Worm (Caenorhabditis elegans) whole organism, early embryonic: ENCODE measurements around the gene his-37.

Source experiments
- B0310.2 ChIP-seq: sonication (generic microtip); optimal IDR thresholded peaks from 2 replicates; lab custom pipeline; 2016; ENCODE audit warnings: mild to moderate bottlenecking, missing genetic modification characterization, missing compliant biosample characterization
- F13C5.2 ChIP-seq: sonication (generic microtip); optimal IDR thresholded peaks from 2 replicates; lab custom pipeline; 2017; ENCODE audit warnings: mild to moderate bottlenecking, missing genetic modification characterization, inconsistent platforms, missing compliant biosample characterization
- aly-1 ChIP-seq: sonication (generic microtip); optimal IDR thresholded peaks from 2 replicates; lab custom pipeline; 2016; ENCODE audit warnings: missing genetic modification characterization, missing compliant biosample characterization
- ama-1 ChIP-seq: fragments of 150-350 bp; optimal IDR thresholded peaks from 2 replicates; lab custom pipeline; 2014
- ceh-13 ChIP-seq: fragments of 200-800 bp; sonication (Bioruptor generic); optimal IDR thresholded peaks from 2 replicates; lab custom pipeline; 2018; ENCODE audit warnings: mild to moderate bottlenecking, missing genetic modification characterization, missing compliant biosample characterization
- ceh-36 ChIP-seq: sonication (generic microtip); optimal IDR thresholded peaks from 2 replicates; lab custom pipeline; 2016; ENCODE audit warnings: missing genetic modification characterization, inconsistent platforms, missing compliant biosample characterization
- ets-7 ChIP-seq: sonication (generic microtip); optimal IDR thresholded peaks from 2 replicates; lab custom pipeline; 2016; ENCODE audit warnings: missing genotype, missing genetic modification characterization, missing compliant biosample characterization
- flt-1 ChIP-seq: fragments of 200-800 bp; sonication (Bioruptor generic); IDR thresholded peaks from 2 replicates; pipeline ENCODE4 v1.3.6; 2022; ENCODE audit warnings: missing genetic modification characterization, missing compliant biosample characterization
- hmbx-1 ChIP-seq: sonication (generic microtip); optimal IDR thresholded peaks from 2 replicates; lab custom pipeline; 2016; ENCODE audit warnings: mild to moderate bottlenecking, missing genetic modification characterization, missing compliant biosample characterization
- hmg-4 ChIP-seq: fragments of 200-800 bp; sonication (Bioruptor generic); optimal IDR thresholded peaks from 2 replicates; lab custom pipeline; 2018; ENCODE audit warnings: mild to moderate bottlenecking, missing genetic modification characterization, missing compliant biosample characterization
- hnd-1 ChIP-seq: sonication (generic microtip); optimal IDR thresholded peaks from 2 replicates; lab custom pipeline; 2016; ENCODE audit warnings: missing genetic modification characterization, missing compliant biosample characterization
- pes-1 ChIP-seq: fragments of 200-800 bp; sonication (Bioruptor generic); IDR thresholded peaks from 2 replicates; pipeline ENCODE4 v1.3.6; 2022; ENCODE audit warnings: missing genetic modification reagents, missing genetic modification characterization, missing compliant biosample characterization
- scrt-1 ChIP-seq: fragments of 200-800 bp; sonication (Bioruptor generic); IDR thresholded peaks from 2 replicates; pipeline ENCODE4 v1.3.6; 2022; ENCODE audit warnings: missing genetic modification characterization, missing compliant biosample characterization
- sea-1 ChIP-seq: fragments of 200-800 bp; sonication (Bioruptor generic); conservative IDR thresholded peaks from 2 replicates; pipeline ENCODE4 v1.3.6; 2022; ENCODE audit warnings: missing genetic modification characterization, missing compliant biosample characterization
- tbx-11 ChIP-seq: fragments of 200-800 bp; sonication (Bioruptor generic); IDR thresholded peaks from 2 replicates; pipeline ENCODE4 v1.3.6; 2022; ENCODE audit warnings: missing genetic modification characterization, missing compliant biosample characterization
- tbx-37 ChIP-seq: fragments of 200-800 bp; sonication (Bioruptor generic); conservative IDR thresholded peaks from 2 replicates; pipeline ENCODE4 v1.3.6; 2022; ENCODE audit warnings: missing genetic modification reagents, missing genetic modification characterization, missing compliant biosample characterization
- tra-4 ChIP-seq: sonication (generic microtip); optimal IDR thresholded peaks from 2 replicates; lab custom pipeline; 2017; ENCODE audit warnings: missing genetic modification characterization, missing compliant biosample characterization

his-37 gene

DNA sequence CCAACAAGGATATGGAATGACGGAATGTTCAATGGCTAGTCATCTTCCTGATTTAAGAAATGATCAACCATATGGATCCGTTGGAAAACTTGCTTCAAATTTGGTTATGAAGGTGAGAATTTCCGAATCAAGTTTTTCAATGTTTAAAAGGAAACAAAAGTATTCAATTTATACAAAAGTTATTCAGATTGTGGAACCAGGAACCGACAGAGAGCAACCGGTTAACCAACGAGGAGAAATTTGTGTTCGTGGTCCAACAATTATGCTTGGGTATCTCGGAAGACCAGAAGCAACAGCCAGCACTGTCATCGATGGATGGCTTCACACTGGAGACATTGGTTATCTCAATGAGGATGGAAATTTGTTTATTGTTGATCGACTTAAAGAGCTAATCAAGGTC, 37.3 kb upstream of the his-37 start:
- TF ChIP-seq aly-1 (tag; lab: Kevin White, UChicago) (no peak), ets-7 (no peak), pes-1 (GFP tag; lab: Robert Waterston, UW) (no peak), tra-4 (no peak), ama-1 (no peak)

DNA sequence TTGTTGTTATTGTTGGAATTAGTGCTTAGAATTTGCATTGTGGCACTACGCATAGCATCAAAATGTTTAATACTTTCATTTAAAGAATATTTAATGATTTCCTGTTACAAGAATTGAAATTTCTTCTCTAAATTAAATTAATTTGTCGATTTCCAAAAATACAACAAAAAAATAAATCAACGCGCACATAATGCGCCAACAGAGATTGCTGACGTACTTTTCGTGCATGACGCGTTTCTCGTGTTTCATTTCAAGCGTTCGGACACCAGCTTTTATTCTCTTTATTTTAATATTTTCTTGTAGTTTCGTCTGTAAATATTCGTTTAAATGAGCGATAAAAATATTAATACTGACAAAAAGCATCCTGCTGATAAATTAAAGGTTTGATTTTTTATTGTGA, 33.3 kb upstream of the his-37 start, which contains the start of gene eif-2Bdelta:
Gene eif-2Bdelta (plus strand): TSS at position 235 of the 400 bp plus-strand sequence.
- TF ChIP-seq tra-4, result no peak
- no peak for TF ChIP-seq ceh-13 (GFP tag; lab: Kevin White, UChicago)
- TF ChIP-seq ama-1, result no peak
- TF ChIP-seq F13C5.2 (tag; lab: Kevin White, UChicago), result no peak
- TF ChIP-seq B0310.2, result no peak
- TF ChIP-seq hnd-1, result no peak
- no peak for TF ChIP-seq pes-1 (GFP tag; lab: Robert Waterston, UW)
- no peak for TF ChIP-seq sea-1 (GFP tag; lab: Robert Waterston, UW)
- TF ChIP-seq flt-1 (GFP tag; lab: Robert Waterston, UW), result no peak
- TF ChIP-seq ceh-36 (tag; lab: Kevin White, UChicago), result no peak
- no peak for TF ChIP-seq hmbx-1 (tag; lab: Kevin White, UChicago)
- no peak for TF ChIP-seq ets-7
- no peak for TF ChIP-seq aly-1 (tag; lab: Kevin White, UChicago)
- TF ChIP-seq tbx-11 (GFP tag; lab: Robert Waterston, UW), result no peak
- TF ChIP-seq tbx-37 (GFP tag; lab: Robert Waterston, UW), result no peak
- no peak for TF ChIP-seq scrt-1
- TF ChIP-seq hmg-4, result no peak

DNA sequence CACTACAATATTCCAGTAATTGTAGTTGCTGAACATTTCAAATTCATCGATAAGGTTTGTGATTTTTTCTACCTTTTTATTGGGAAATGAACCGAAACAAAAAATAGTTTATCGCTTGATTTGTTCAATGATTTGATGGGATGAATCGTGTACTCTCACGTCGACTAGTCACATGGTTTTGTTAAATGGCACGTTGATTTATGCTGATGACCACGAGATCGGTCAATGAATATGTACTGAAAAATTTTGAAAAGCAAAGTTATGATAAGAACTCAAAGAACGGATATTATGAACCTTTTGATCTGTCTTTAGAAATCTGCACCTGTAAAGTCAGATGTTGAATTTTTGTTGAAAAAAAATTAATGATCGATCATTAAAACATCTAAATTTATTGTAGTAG, 30.6 kb upstream of the his-37 start:
- TF ChIP-seq ceh-36 (tag; lab: Kevin White, UChicago), result no peak
- TF ChIP-seq flt-1 (GFP tag; lab: Robert Waterston, UW), result no peak
- no peak for TF ChIP-seq aly-1 (tag; lab: Kevin White, UChicago)
- no peak for TF ChIP-seq sea-1 (GFP tag; lab: Robert Waterston, UW)
- TF ChIP-seq ceh-13 (GFP tag; lab: Kevin White, UChicago), result no peak
- no peak for TF ChIP-seq ama-1
- TF ChIP-seq tra-4, result no peak
- no peak for TF ChIP-seq ets-7
- TF ChIP-seq hmg-4, result no peak
- no peak for TF ChIP-seq scrt-1
- no peak for TF ChIP-seq B0310.2

DNA sequence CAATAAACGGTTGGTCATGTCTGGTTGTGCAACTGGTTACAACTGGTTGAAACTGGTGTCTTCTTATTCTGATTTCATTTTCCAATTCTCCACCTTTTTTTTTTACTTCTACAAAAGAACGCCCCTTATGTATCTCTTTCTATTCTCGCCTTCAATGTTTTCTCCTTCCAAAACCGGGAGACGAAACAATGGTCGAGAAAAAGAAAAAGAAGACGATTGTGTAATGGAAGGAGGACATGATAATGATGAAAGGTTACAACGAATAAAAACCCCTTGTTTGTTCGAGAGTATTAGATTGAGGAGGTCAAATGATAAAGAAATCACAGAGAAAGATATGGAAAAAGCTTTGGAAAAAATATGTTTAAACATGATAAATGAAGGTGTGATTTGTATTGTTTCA, 28.1 kb upstream of the his-37 start, which contains the start of gene C50F4.8:
Gene C50F4.8 (minus strand): TSS at position 28 of the 400 bp plus-strand sequence.
- no peak for TF ChIP-seq hmg-4
- TF ChIP-seq tra-4, result no peak
- no peak for TF ChIP-seq scrt-1
- no peak for TF ChIP-seq tbx-11 (GFP tag; lab: Robert Waterston, UW)
- TF ChIP-seq F13C5.2 (tag; lab: Kevin White, UChicago), result no peak
- no peak for TF ChIP-seq B0310.2
- no peak for TF ChIP-seq pes-1 (GFP tag; lab: Robert Waterston, UW)
- TF ChIP-seq ceh-36 (tag; lab: Kevin White, UChicago), result no peak
- TF ChIP-seq hmbx-1 (tag; lab: Kevin White, UChicago), result no peak
- TF ChIP-seq aly-1 (tag; lab: Kevin White, UChicago), result no peak
- TF ChIP-seq ceh-13 (GFP tag; lab: Kevin White, UChicago), result no peak

DNA sequence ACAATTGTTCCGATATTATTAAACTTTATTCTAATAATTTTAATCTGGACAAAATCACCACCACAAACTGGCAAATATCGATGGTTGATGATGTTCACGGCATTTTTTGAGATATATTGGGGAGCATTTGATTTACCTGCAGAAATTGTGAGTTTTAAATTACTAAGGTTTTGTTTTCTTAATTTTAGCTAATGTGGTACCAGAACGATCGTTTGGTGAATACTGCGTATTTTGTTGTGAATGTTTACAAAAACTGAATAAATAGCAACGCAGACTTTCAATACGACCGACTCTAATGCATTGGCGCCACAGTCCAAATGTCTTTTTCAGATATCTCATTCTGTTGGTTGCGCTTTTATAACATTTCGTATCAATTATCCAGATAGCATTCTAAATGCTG, 25.2 kb upstream of the his-37 start:
- no peak for TF ChIP-seq ceh-13 (GFP tag; lab: Kevin White, UChicago)
- no peak for TF ChIP-seq flt-1 (GFP tag; lab: Robert Waterston, UW)
- no peak for TF ChIP-seq hmbx-1 (tag; lab: Kevin White, UChicago)
- no peak for TF ChIP-seq ceh-36 (tag; lab: Kevin White, UChicago)

DNA sequence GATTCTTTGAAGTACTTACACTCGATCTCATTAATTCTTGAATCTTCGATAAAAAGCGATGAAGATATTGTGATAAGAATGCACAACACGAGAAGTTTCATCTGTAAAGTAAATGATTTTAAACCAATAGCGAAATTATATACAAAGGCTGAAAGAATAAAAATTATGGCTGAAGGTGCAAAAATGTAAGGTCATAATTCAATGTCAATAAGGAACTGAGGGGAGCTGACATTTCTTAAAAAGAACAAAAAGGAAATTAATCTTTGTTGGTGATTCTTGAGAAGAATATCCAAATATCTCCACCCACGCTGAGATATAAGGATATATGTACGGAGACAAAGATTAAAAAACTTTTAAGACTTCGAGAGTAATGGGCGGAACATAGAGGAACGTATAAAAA, 22.8 kb upstream of the his-37 start, which contains the start of gene C50F4.9:
Gene C50F4.9 (minus strand): TSS at position 101 of the 400 bp plus-strand sequence.
- TF ChIP-seq hmg-4, result no peak
- no peak for TF ChIP-seq hmbx-1 (tag; lab: Kevin White, UChicago)
- no peak for TF ChIP-seq scrt-1
- no peak for TF ChIP-seq flt-1 (GFP tag; lab: Robert Waterston, UW)
- TF ChIP-seq sea-1 (GFP tag; lab: Robert Waterston, UW), result no peak
- no peak for TF ChIP-seq hnd-1
- TF ChIP-seq aly-1 (tag; lab: Kevin White, UChicago), result no peak
- no peak for TF ChIP-seq tra-4
- no peak for TF ChIP-seq ceh-36 (tag; lab: Kevin White, UChicago)
- TF ChIP-seq F13C5.2 (tag; lab: Kevin White, UChicago), result no peak
- TF ChIP-seq pes-1 (GFP tag; lab: Robert Waterston, UW), result no peak
- TF ChIP-seq tbx-11 (GFP tag; lab: Robert Waterston, UW), result no peak
- TF ChIP-seq ama-1, result no peak
- no peak for TF ChIP-seq ets-7
- TF ChIP-seq ceh-13 (GFP tag; lab: Kevin White, UChicago), result no peak
- no peak for TF ChIP-seq tbx-37 (GFP tag; lab: Robert Waterston, UW)
- TF ChIP-seq B0310.2, result no peak

DNA sequence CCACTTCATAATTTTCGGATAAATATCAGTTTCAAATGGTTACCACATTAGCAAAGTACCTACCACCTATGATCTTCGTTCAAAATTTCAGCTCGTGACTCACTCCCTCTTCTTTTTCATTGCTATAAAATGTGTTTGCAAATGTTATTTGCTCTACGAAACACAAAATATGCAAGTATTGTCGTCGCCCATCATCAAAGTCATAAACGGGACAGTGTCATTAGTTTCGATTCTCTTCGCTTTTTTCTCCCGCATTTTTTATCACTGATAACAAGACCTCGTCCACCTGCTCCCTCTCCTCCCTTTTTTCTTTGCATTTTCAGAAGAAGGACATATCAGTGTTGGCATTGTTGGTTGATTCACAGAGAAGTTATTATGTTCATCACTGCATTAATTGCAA, 20.4 kb upstream of the his-37 start, which contains the start of gene C50F4.1:
Gene C50F4.1 (plus strand): TSS at position 324 of the 400 bp plus-strand sequence.
- TF ChIP-seq ceh-36 (tag; lab: Kevin White, UChicago) (no peak), sea-1 (GFP tag; lab: Robert Waterston, UW) (no peak), B0310.2 (no peak), tbx-37 (GFP tag; lab: Robert Waterston, UW) (no peak), pes-1 (GFP tag; lab: Robert Waterston, UW) (no peak), hnd-1 (no peak), ama-1 (no peak), ets-7 (no peak), scrt-1 (no peak), tra-4 (no peak), flt-1 (GFP tag; lab: Robert Waterston, UW) (no peak), tbx-11 (GFP tag; lab: Robert Waterston, UW) (no peak), aly-1 (tag; lab: Kevin White, UChicago) (no peak), hmbx-1 (tag; lab: Kevin White, UChicago) (no peak), hmg-4 (no peak), F13C5.2 (tag; lab: Kevin White, UChicago) (no peak), ceh-13 (GFP tag; lab: Kevin White, UChicago) (no peak)

DNA sequence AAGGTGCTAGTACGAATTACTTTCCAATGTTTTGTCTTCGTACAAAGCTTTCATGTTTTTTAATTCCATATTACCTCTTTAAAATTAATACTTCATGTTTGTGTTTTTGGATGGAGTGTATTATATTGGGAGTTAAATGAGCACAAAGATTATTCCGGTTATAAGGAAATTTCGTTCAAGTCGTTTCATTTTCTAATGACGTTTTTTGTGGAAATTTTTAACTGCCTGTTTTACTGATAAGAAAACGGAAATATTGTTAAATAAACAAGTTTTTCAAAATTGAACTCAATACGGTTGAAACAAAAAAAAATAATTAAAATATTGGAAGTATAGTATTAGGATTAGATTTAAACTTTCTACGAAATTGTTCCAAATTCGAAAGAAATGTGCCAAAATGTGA, 19.6 kb upstream of the his-37 start:
- no peak for TF ChIP-seq ama-1
- no peak for TF ChIP-seq aly-1 (tag; lab: Kevin White, UChicago)
- TF ChIP-seq tbx-37 (GFP tag; lab: Robert Waterston, UW), result no peak
- TF ChIP-seq pes-1 (GFP tag; lab: Robert Waterston, UW), result no peak
- no peak for TF ChIP-seq F13C5.2 (tag; lab: Kevin White, UChicago)
- no peak for TF ChIP-seq flt-1 (GFP tag; lab: Robert Waterston, UW)
